Fruit fly (Drosophila melanogaster) whole organism, larva: ENCODE results near the gene Nplp3.

Experiments
- noc ChIP-seq: fragments of 200-800 bp; sonication (Bioruptor generic); optimal IDR thresholded peaks from 3 replicates; lab custom pipeline; 2019; ENCODE audit warnings: missing biosample characterization, mild to moderate bottlenecking, missing genetic modification characterization, moderate library complexity

Gene Nplp3

DNA sequence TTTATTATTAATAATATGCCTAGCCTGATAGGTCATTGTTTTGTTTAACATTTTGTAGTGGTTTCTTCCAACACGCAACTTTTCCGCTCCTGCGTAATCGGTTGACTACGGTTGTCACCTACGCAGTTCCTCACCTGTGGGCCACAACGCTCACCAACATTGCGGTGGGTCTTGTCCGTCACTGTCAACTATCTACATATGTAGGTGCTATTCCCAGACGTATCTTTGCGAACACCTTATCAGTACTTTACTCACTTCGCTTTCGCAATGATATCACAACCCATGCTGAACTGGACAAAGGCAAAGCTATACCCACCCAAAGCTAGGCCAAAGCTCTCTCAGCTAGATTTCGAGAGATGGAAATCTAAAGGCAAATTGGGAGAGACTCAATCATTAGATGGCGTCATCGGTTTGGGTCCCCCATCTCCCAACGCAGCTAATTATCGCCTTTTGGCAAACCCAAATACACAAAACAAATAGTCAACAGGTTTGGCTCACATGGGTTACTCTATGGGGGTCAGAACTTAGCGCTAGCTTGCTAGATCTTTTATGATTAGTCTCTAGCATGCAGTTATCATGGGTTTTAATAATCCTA is 38.4 kb downstream of the Nplp3 start:
- TF ChIP-seq noc (tag; lab: Kevin White, UChicago): peak; percentile 17

DNA sequence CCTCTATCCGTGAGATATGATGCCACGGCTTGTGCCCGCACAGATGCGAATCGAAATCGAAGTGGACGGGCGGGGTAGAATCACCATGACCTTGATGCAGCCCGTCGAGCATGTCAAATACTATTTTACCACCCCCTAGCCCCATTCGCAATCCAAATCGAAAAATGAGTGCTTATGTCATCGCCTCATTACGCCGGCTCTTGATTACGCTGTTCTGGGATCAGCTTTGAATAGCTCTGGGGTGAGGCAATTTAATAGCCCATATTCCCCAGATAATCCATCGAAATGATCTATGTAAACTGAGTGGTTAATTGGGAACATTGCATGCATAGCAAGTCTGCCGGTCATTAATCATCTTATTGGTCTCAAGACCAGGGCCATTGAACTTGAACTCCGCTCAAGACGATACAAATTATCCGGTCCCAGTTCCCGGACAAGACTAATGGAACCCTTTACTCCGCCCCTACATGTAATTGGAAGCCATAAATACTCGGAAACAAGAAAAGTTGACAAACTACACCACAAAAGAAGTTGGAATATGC is 39.4 kb downstream of the Nplp3 start:
- TF ChIP-seq noc (tag; lab: Kevin White, UChicago): no peak

DNA sequence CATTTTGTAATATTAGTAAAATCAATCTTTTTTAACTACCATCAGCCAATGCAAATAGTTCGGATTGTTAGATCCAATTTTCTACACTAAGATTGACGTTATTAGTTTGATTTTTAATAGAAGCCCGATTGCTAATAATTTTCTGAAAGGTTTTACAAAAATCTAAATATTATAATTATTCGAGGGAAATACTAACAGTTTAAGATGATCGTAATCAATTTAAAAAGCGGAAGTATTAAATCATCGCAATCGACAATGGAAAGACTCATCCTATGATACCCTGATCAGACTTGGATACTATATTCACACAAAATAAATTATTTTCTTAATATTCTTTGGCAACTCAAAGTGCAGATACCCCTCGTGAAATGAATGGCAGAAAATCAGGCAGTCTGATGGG is 40.0 kb downstream of the Nplp3 start:
- TF ChIP-seq noc (tag; lab: Kevin White, UChicago): no peak

DNA sequence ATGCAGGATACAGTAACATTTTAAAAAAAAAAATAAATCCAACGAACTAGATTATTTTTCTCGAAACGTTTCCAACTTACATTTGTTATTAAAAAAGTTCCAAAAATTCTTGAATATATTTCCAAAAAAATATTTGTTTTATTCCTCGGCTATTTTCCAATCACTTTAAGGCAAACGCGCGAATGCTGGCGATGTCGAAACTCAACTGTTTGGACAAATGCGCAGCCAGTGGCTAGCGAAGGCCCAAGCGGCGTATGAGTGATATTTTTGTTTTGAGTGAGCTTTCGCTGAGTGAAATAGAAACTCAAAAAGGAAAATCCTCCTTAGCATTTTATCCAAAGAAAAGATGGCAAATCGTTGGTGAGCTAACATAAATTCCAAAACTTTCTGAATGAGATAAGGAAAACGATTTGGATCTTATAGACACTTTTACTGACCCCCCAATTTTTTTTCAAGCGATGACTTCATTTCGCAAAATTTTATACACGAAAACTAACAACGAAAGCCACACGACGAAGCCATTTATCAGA is 41.5 kb downstream of the Nplp3 start, which contains the start of gene ringer:
ringer (minus strand) TSS at position 210 of the 530 bp plus-strand sequence.
- no peak for TF ChIP-seq noc (tag; lab: Kevin White, UChicago)

DNA sequence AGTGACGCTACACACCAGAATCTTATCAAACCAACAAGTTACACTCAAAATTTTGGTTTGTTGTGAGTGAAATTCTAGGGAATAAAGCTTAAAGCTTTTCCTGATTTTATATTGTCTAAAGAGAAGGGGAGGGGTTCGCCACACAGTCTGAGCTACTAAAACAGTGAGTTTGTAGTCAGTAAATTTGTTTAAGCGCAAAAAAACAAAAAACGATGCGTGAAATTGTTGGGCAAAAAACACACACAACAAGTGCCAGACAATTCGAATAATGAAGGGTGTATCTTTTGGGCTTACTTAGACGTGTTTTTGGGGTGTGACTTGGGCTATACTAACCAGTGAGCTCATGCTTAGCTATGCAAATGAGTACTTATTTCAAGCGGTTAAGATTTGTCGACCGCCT is 42.0 kb downstream of the Nplp3 start:
- TF ChIP-seq noc (tag; lab: Kevin White, UChicago): no peak

DNA sequence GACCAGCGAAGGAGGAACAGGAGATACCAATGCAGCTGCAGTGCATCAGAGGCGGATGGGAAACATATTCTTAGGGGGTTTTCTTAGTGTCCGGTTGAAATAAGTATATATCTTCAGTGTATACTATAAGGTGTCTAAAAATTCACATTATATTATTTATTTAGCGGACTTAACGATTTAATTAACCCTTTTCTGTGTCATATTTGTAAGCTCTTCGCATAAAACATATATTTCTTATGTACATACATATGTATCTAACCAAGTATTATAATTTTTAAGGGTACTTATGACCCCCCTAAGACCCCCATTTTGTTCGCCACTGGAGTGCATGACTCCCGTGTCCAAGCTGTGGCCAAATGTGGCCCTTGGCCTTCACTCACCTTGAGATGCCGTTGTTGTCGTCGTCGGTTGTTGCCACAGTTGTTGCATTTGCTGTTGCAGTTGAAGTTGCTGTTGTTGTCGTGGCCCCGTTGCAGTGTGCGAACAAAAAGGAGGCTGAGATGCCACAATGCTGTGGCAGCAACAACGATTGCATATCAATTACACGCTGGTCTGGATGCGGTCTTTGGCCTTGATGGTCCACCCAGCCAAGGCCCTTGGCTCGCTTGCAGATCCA is 43.5 kb downstream of the Nplp3 start:
- TF ChIP-seq noc (tag; lab: Kevin White, UChicago): no peak

DNA sequence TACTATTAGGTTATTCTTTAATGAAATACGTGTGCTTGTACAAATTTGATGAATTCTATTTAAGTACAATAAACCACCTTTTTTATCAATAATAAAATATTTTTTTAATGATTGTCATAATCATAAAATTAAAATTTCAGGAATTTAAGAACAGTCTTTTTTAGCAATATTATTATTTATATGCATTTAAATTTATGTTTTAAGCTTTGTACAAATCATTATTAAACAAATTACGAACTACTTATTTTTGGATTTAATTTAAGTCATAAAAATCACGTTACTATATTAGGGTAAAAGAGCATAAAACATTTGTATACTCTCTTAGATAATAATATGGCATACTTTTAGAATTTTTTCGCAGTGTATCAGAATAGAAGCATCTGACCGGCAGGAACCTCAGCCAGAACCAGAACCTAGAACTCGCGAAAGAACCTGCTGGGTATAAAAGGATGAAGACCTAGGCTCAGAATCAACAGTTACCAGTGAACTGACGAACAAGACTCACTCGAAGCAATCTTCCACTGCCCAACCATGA is 44.4 kb downstream of the Nplp3 start, which contains the start of gene Cpr72Ea:
Cpr72Ea (plus strand) TSS at position 485 of the 535 bp plus-strand sequence.
- no peak for TF ChIP-seq noc (tag; lab: Kevin White, UChicago)

DNA sequence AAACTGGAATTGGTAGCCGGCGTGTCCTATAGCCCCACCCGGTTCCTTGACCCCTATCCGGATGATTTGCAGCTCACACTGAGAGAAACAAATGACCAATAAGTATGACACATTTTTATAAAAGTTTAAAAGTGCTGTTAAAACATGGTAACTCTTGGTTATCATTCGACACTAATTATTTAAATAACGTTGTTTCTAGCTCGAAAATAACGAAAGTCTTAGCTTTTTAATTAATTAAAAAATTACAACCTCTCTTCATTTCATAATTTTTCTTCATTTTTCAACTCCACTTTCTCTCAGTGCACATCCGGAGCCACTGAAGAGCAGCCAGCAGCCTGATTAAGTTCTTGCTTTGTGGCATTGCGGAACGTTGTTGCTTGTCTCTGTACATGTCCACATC is 46.4 kb downstream of the Nplp3 start:
- TF ChIP-seq noc (tag; lab: Kevin White, UChicago): no peak

DNA sequence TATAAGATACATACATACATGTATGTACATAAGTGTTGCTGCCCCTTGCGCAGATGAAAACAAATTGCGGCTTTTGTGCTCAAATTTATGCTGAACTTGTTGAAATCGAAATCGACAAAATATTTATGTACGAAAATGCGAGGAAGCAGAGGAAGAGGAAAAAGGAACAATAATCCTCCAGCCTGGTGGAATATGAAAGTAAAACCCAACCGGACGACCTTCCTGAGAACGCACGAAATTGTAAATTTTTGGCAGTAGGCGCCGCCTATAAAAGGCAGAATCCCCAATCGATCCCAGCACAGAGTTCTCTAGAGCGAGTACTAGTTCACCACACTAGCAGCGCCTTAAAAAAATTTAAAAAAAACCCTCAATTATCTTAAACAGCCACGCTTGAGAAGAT is 46.8 kb downstream of the Nplp3 start, which contains the start of gene Cpr72Eb:
Cpr72Eb (plus strand) TSS at position 301 of the 400 bp plus-strand sequence.
- no peak for TF ChIP-seq noc (tag; lab: Kevin White, UChicago)

DNA sequence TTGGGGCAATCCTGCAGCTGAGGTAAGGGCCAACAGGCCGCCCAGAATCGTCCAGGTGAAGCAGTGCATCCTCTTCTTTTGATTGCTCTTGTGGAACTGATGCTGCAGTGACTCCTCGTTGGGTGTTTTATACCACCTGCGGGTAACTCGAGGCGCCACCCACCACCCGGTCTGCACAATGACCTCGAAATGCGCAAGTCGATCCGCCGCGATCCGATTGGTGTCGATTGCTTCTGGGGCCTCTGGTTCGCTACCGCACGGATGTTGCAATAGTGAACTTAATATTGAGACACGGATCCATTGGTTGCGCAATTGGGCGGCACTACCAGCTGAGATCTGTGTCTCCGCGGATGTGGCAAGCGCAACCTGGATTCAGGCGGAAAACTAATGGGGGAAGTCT is 49.4 kb downstream of the Nplp3 start, which contains the start of gene Cpr72Ec:
Cpr72Ec (minus strand) TSS at position 101 of the 400 bp plus-strand sequence.
- TF ChIP-seq noc (tag; lab: Kevin White, UChicago): no peak

DNA sequence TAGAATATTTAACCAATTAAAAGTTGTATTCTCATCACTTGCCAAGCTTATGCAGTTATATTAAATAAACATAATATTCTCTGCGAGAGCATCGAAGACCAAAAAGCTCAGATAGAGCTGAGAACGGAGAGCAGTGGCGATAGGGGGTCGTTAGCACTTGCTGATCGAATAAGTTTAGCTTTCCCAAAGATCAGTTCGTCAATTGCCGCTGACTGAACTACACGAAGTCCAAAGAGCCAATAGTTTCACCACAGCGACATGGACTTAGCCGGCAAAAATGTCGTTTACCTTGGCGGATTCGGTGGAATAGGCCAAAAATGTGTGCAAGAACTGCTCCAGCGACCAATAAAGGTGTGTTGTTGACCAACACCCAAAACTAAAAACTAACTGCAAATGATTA is 50.4 kb downstream of the Nplp3 start, which contains the start of gene CG4842:
CG4842 (plus strand) TSS at position 191 of the 400 bp plus-strand sequence.
- TF ChIP-seq noc (tag; lab: Kevin White, UChicago): no peak
